Worm (Caenorhabditis elegans) whole organism, L4 larva: ENCODE data around the gene F52C6.3.

Source experiments
- ZK546.5 ChIP-seq, 2 experiments: sonication (generic microtip); optimal IDR thresholded peaks; 2 replicates each; lab custom pipeline; 2017; ENCODE audit warnings: missing biosample characterization in 2 of 2, missing genetic modification characterization in 2 of 2
- ceh-32 ChIP-seq: sonication (generic microtip); optimal IDR thresholded peaks from 2 replicates; lab custom pipeline; 2016; ENCODE audit warnings: mild to moderate bottlenecking, missing genetic modification characterization, missing compliant biosample characterization; ENCODE audit not compliant: poor library complexity
- ces-1 ChIP-seq: fragments of 150-350 bp; sonication (generic microtip); optimal IDR thresholded peaks from 4 replicates; lab custom pipeline; 2014; ENCODE audit warnings: missing biosample characterization, missing genetic modification reagents, missing genetic modification characterization
- madf-9 ChIP-seq: fragments of 200-800 bp; sonication (Bioruptor generic); conservative IDR thresholded peaks from 2 replicates; pipeline ENCODE4 v1.3.6; 2022; ENCODE audit warnings: missing genetic modification reagents, missing genetic modification characterization, missing compliant biosample characterization
- nhr-77 ChIP-seq: fragments of 150-350 bp; optimal IDR thresholded peaks from 2 replicates; lab custom pipeline; 2014; ENCODE audit warnings: missing biosample characterization, missing genetic modification characterization

ce11 chrII:1926162-1926561 is 1.6 kb downstream of the F52C6.3 start, which contains the start of gene F52C6.2:
- TF ChIP-seq madf-9 (no peak), ceh-32 (no peak), nhr-77 (tag; lab: Kevin White, UChicago) (no peak), ces-1 (GFP tag; lab: Kevin White, UChicago) (no peak), ZK546.5 (tag; optimal IDR thresholded peaks at IDR 0.05; lab: Kevin White, UChicago) (no peak)
